Fruit fly (Drosophila melanogaster) whole organism, embryonic: ENCODE results near the gene nanos.

Experiments
- Awh ChIP-seq: fragments of 200-800 bp; sonication (Bioruptor generic); IDR thresholded peaks from 2 replicates; pipeline ENCODE4, ENCODE4 v1.3.6; 2022; ENCODE audit warnings: missing biosample characterization, missing genetic modification characterization
- Bgb ChIP-seq: fragments of 200-800 bp; sonication (Bioruptor generic); IDR thresholded peaks from 2 replicates; pipeline ENCODE4 v1.3.6; 2022; ENCODE audit warnings: missing biosample characterization, missing genetic modification characterization; ENCODE audit not compliant: partially characterized antibody
- C15 ChIP-seq: fragments of 200-800 bp; sonication (Bioruptor generic); IDR thresholded peaks from 3 replicates; pipeline ENCODE4 v1.3.6; 2022; ENCODE audit warnings: missing biosample characterization, missing genetic modification characterization
- CG11247 ChIP-seq: fragments of 200-800 bp; sonication (Bioruptor generic); IDR thresholded peaks from 2 replicates; pipeline ENCODE4 v1.3.6; 2022; ENCODE audit warnings: missing biosample characterization, missing genetic modification characterization
- CG1233 ChIP-seq: fragments of 200-800 bp; sonication (Bioruptor generic); optimal IDR thresholded peaks from 4 replicates; lab custom pipeline; 2018; ENCODE audit warnings: missing biosample characterization, mild to moderate bottlenecking, missing genetic modification characterization
- CG12769 ChIP-seq: fragments of 200-800 bp; sonication (Bioruptor generic); optimal IDR thresholded peaks from 2 replicates; lab custom pipeline; 2019; ENCODE audit warnings: missing biosample characterization, mild to moderate bottlenecking, missing genetic modification characterization, moderate library complexity
- CG13424 ChIP-seq: fragments of 200-800 bp; sonication (Bioruptor generic); optimal IDR thresholded peaks from 2 replicates; lab custom pipeline; 2019; ENCODE audit warnings: missing biosample characterization, mild to moderate bottlenecking, missing genetic modification characterization, moderate library complexity
- CG14014 ChIP-seq: fragments of 200-800 bp; sonication (Bioruptor generic); IDR thresholded peaks from 2 replicates; pipeline ENCODE4 v1.3.6; 2022; ENCODE audit warnings: missing biosample characterization, missing genetic modification characterization
- CG14050 ChIP-seq: fragments of 200-800 bp; sonication (Bioruptor generic); IDR thresholded peaks from 3 replicates; pipeline ENCODE4 v1.3.6; 2022; ENCODE audit warnings: missing biosample characterization, missing genetic modification characterization
- CG15514 ChIP-seq: fragments of 200-800 bp; sonication (Bioruptor generic); optimal IDR thresholded peaks from 3 replicates; lab custom pipeline; 2017; ENCODE audit warnings: missing biosample characterization, missing genetic modification characterization, mild to moderate bottlenecking, moderate library complexity, missing genetic modification reagents
- CG17385 ChIP-seq: fragments of 200-800 bp; sonication (Bioruptor generic); optimal IDR thresholded peaks from 3 replicates; lab custom pipeline; 2018; ENCODE audit warnings: missing biosample characterization, mild to moderate bottlenecking, missing genetic modification characterization
- CG1832 ChIP-seq: fragments of 200-800 bp; sonication (Bioruptor generic); optimal IDR thresholded peaks from 2 replicates; lab custom pipeline; 2017; ENCODE audit warnings: missing biosample characterization, mild to moderate bottlenecking, missing genetic modification characterization, inconsistent platforms
- CG18599 ChIP-seq: fragments of 200-800 bp; sonication (Bioruptor generic); optimal IDR thresholded peaks from 3 replicates; lab custom pipeline; 2017; ENCODE audit warnings: missing biosample characterization, missing genetic modification characterization, mild to moderate bottlenecking, moderate library complexity, missing genetic modification reagents
- CG2199 ChIP-seq: fragments of 200-800 bp; sonication (Bioruptor generic); IDR thresholded peaks from 3 replicates; pipeline ENCODE4 v1.3.6; 2022; ENCODE audit warnings: missing biosample characterization, missing genetic modification characterization
- CG31365 ChIP-seq: fragments of 200-800 bp; sonication (Bioruptor generic); optimal IDR thresholded peaks from 2 replicates; lab custom pipeline; 2018; ENCODE audit warnings: missing biosample characterization, mild to moderate bottlenecking, missing genetic modification characterization
- CG3163 ChIP-seq: fragments of 200-800 bp; sonication (Bioruptor generic); optimal IDR thresholded peaks from 3 replicates; lab custom pipeline; 2016; ENCODE audit warnings: missing biosample characterization, missing genetic modification characterization
- CG5245 ChIP-seq: fragments of 200-800 bp; sonication (Bioruptor generic); optimal IDR thresholded peaks from 3 replicates; lab custom pipeline; 2016; ENCODE audit warnings: missing biosample characterization, missing genetic modification characterization
- CG6813 ChIP-seq: fragments of 200-800 bp; sonication (Bioruptor generic); optimal IDR thresholded peaks from 2 replicates; lab custom pipeline; 2017; ENCODE audit warnings: missing biosample characterization, missing genetic modification characterization, mild to moderate bottlenecking, moderate library complexity, missing genetic modification reagents
- CG7271 ChIP-seq: fragments of 200-800 bp; sonication (Bioruptor generic); optimal IDR thresholded peaks from 2 replicates; lab custom pipeline; 2018; ENCODE audit warnings: missing biosample characterization, mild to moderate bottlenecking, missing genetic modification characterization, moderate library complexity
- CG9437 ChIP-seq: fragments of 200-800 bp; sonication (Bioruptor generic); optimal IDR thresholded peaks from 2 replicates; lab custom pipeline; 2018; ENCODE audit warnings: missing biosample characterization, mild to moderate bottlenecking, missing genetic modification characterization
- CG9609 ChIP-seq: fragments of 200-800 bp; sonication (Bioruptor generic); optimal IDR thresholded peaks from 3 replicates; lab custom pipeline; 2016; ENCODE audit warnings: missing biosample characterization, missing genetic modification characterization
- Doc3 ChIP-seq: fragments of 200-800 bp; sonication (Bioruptor generic); IDR thresholded peaks from 3 replicates; pipeline ENCODE4 v1.3.6; 2022; ENCODE audit warnings: missing biosample characterization, missing genetic modification characterization; ENCODE audit not compliant: partially characterized antibody
- Drgx ChIP-seq: fragments of 200-800 bp; sonication (Bioruptor generic); IDR thresholded peaks from 2 replicates; pipeline ENCODE4 v1.3.6; 2022; ENCODE audit warnings: missing biosample characterization, missing genetic modification characterization
- ERR ChIP-seq: fragments of 200-800 bp; sonication (Bioruptor generic); optimal IDR thresholded peaks from 2 replicates; lab custom pipeline; 2016; ENCODE audit warnings: missing biosample characterization, missing genetic modification characterization
- Eip74EF ChIP-seq, 2 experiments: fragments of 200-800 bp in 1 of 2; fragments of >200 bp in 1 of 2; sonication (Bioruptor generic) in 1 of 2; optimal IDR thresholded peaks; 2 replicates each; lab custom pipeline; 2017 to 2019; ENCODE audit warnings: missing biosample characterization in 2 of 2, missing genetic modification characterization in 2 of 2, mild to moderate bottlenecking in 1 of 2, moderate library complexity in 1 of 2
- Fer1 ChIP-seq: fragments of 200-800 bp; sonication (Bioruptor generic); optimal IDR thresholded peaks from 2 replicates; lab custom pipeline; 2017; ENCODE audit warnings: missing biosample characterization, mild to moderate bottlenecking, missing genetic modification characterization
- HmgD ChIP-seq: fragments of 200-800 bp; sonication (Bioruptor generic); optimal IDR thresholded peaks from 3 replicates; lab custom pipeline; 2016; ENCODE audit warnings: missing biosample characterization, missing genetic modification characterization
- MTF-1 ChIP-seq: fragments of 200-800 bp; sonication (Bioruptor generic); optimal IDR thresholded peaks from 2 replicates; lab custom pipeline; 2018; ENCODE audit warnings: missing biosample characterization, mild to moderate bottlenecking, missing genetic modification characterization, borderline replicate concordance
- Nf-YC ChIP-seq: fragments of 200-800 bp; optimal IDR thresholded peaks from 3 replicates; lab custom pipeline; 2019; ENCODE audit warnings: missing biosample characterization, mild to moderate bottlenecking, missing genetic modification characterization, moderate library complexity
- Opbp ChIP-seq: fragments of 200-800 bp; sonication (Bioruptor generic); IDR thresholded peaks from 3 replicates; pipeline ENCODE4 v1.3.6; 2022; ENCODE audit warnings: missing biosample characterization, missing genetic modification characterization; ENCODE audit not compliant: partially characterized antibody
- Scr ChIP-seq: fragments of 200-800 bp; sonication (Bioruptor generic); IDR thresholded peaks from 2 replicates; pipeline ENCODE4 v1.3.6; 2022; ENCODE audit warnings: missing biosample characterization, missing genetic modification characterization; ENCODE audit not compliant: partially characterized antibody
- ato ChIP-seq: fragments of 200-800 bp; sonication (Bioruptor generic); IDR thresholded peaks from 2 replicates; pipeline ENCODE4 v1.3.6; 2022; ENCODE audit warnings: missing biosample characterization, missing genetic modification characterization; ENCODE audit not compliant: partially characterized antibody
- bbx ChIP-seq: fragments of 200-800 bp; sonication (Bioruptor generic); IDR thresholded peaks from 2 replicates; pipeline ENCODE4 v1.3.6; 2022; ENCODE audit warnings: missing biosample characterization, missing genetic modification characterization; ENCODE audit not compliant: partially characterized antibody
- caup ChIP-seq: fragments of 200-800 bp; sonication (Bioruptor generic); optimal IDR thresholded peaks from 3 replicates; lab custom pipeline; 2017; ENCODE audit warnings: missing biosample characterization, mild to moderate bottlenecking, missing genetic modification characterization, moderate library complexity; ENCODE audit not compliant: severe bottlenecking
- ci ChIP-seq: fragments of 200-800 bp; sonication (Bioruptor generic); IDR thresholded peaks from 3 replicates; pipeline ENCODE4 v1.3.6; 2022; ENCODE audit warnings: missing biosample characterization, missing genetic modification characterization
- dmrt11E ChIP-seq: fragments of 200-800 bp; sonication (Bioruptor generic); optimal IDR thresholded peaks from 3 replicates; lab custom pipeline; 2018; ENCODE audit warnings: missing biosample characterization, mild to moderate bottlenecking, missing genetic modification characterization, moderate library complexity
- dpn ChIP-seq, 2 experiments: fragments of 200-800 bp; sonication (Bioruptor generic); optimal IDR thresholded peaks; 3 replicates each; lab custom pipeline; 2016; ENCODE audit warnings: missing biosample characterization in 2 of 2, missing genetic modification characterization in 2 of 2
- ewg ChIP-seq: fragments of 200-800 bp; sonication (Bioruptor generic); optimal IDR thresholded peaks from 3 replicates; lab custom pipeline; 2017; ENCODE audit warnings: mild to moderate bottlenecking, missing biosample characterization, missing genetic modification reagents, missing genetic modification characterization
- ftz-f1 ChIP-seq: fragments of 200-800 bp; sonication (Bioruptor generic); optimal IDR thresholded peaks from 2 replicates; lab custom pipeline; 2016; ENCODE audit warnings: missing biosample characterization, missing genetic modification characterization
- gsb-n ChIP-seq: fragments of 200-800 bp; sonication (Bioruptor generic); optimal IDR thresholded peaks from 3 replicates; lab custom pipeline; 2018; ENCODE audit warnings: missing biosample characterization, mild to moderate bottlenecking, missing genetic modification characterization
- ham ChIP-seq: fragments of 200-800 bp; sonication (Bioruptor generic); IDR thresholded peaks from 2 replicates; pipeline ENCODE4 v1.3.6; 2022; ENCODE audit warnings: missing biosample characterization, missing genetic modification characterization
- ind ChIP-seq: fragments of 200-800 bp; sonication (Bioruptor generic); optimal IDR thresholded peaks from 3 replicates; lab custom pipeline; 2016; ENCODE audit warnings: missing biosample characterization, missing genetic modification characterization
- luna ChIP-seq: fragments of 200-800 bp; sonication (Bioruptor generic); optimal IDR thresholded peaks from 2 replicates; lab custom pipeline; 2016; ENCODE audit warnings: missing biosample characterization, missing genetic modification characterization
- run ChIP-seq: fragments of 200-800 bp; sonication (Bioruptor generic); optimal IDR thresholded peaks from 3 replicates; lab custom pipeline; 2018; ENCODE audit warnings: missing biosample characterization, mild to moderate bottlenecking, missing genetic modification characterization
- sc ChIP-seq, 3 experiments: fragments of >200 bp in 2 of 3; fragments of 200-800 bp in 1 of 3; sonication (Bioruptor generic) in 1 of 3; optimal IDR thresholded peaks; 2 replicates in 2 of 3; 3 replicates in 1 of 3; lab custom pipeline; 2017; ENCODE audit warnings: mild to moderate bottlenecking in 1 of 3, missing biosample characterization in 1 of 3, missing genetic modification characterization in 1 of 3, missing genetic modification reagents in 1 of 3
- trem ChIP-seq: fragments of 200-800 bp; optimal IDR thresholded peaks from 3 replicates; lab custom pipeline; 2019; ENCODE audit warnings: missing biosample characterization, mild to moderate bottlenecking, missing genetic modification characterization, moderate library complexity

The nanos gene

DNA sequence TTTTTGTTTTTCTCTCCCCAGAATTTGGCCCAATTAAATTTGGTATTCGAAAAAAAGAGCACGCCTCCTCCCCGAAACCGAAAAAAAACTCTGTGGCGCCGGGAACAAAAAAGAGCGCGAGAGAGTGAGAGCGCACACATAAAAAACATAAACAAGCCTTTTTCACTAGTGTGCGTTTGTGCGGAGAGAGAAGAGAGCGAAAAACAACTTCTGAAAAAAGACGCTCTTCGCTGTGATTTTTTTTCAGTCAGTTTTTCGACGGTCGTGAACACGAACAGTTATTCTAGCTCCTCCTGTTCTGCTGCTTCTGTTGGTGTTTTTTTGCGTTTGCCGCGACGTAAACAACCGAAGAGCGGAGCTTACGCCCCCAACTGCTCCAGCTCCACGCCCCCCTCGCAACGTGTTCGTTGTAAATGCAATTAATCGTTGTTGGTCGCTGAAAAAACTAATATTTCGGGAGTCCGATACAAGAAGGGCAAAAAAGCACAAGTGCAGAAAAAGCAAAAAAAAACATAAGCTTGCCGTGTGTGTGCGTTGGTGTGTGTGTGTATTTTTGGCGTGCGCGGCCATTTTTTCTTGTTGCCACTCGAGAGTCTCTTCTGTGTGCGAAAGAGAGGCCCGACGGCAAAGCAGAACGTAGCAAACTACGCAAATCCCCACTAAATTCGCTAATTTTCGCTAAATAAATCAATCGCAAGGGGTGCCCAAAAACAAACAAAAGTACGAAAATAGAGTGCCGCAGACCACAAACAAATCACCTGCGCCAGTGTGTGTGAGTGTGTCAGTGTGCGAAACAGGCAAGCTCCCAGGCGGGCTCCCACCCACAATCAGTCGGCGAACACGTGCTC lies 7.2 kb downstream of the nanos start, which contains the start of gene sqz (continued):
- TF ChIP-seq Eip74EF (GFP tag; optimal IDR thresholded peaks at IDR 0.05; lab: Kevin White, UChicago), result peak in 1 of 2 experiments; percentile 17
- TF ChIP-seq CG15514 (GFP tag; lab: Kevin White, UChicago), result peak; percentile 30
- TF ChIP-seq C15 (GFP tag; lab: Robert Waterston, UW), result no peak
- peak; percentile 49 for TF ChIP-seq CG17385 (GFP tag; lab: Kevin White, UChicago)
- no peak for TF ChIP-seq CG7271
- TF ChIP-seq ftz-f1 (GFP tag; lab: Kevin White, UChicago), result no peak
- peak; percentile 21 for TF ChIP-seq gsb-n (tag; lab: Kevin White, UChicago)
- peak; percentile 57; the same call in 1 of the 2 replicates for TF ChIP-seq Awh
- TF ChIP-seq CG6813 (GFP tag; lab: Kevin White, UChicago), result peak; percentile 39
- TF ChIP-seq Nf-YC (tag; lab: Kevin White, UChicago), result peak; percentile 19
- TF ChIP-seq CG12769 (tag; lab: Kevin White, UChicago), result peak; percentile 59
- peak; percentile 45 for TF ChIP-seq Bgb (GFP tag; lab: Robert Waterston, UW)
- peak; percentile 27 for TF ChIP-seq CG1832 (GFP tag; lab: Kevin White, UChicago)
- no peak for TF ChIP-seq ato (GFP tag; lab: Robert Waterston, UW)
- peak; percentile 21 for TF ChIP-seq trem
- peak; percentile 49 for TF ChIP-seq ewg (GFP tag; lab: Kevin White, UChicago)
- peak; percentile 39 for TF ChIP-seq caup (GFP tag; lab: Kevin White, UChicago)
- TF ChIP-seq sc (optimal IDR thresholded peaks at IDR 0.05; lab: Kevin White, UChicago), result no peak
- TF ChIP-seq sc (GFP tag; optimal IDR thresholded peaks at IDR 0.05; lab: Kevin White, UChicago), result no peak
- TF ChIP-seq ci, result peak; percentile 84
- 0 out of 3 replicates have a peak, but pooled peaks have one; percentile 21 for TF ChIP-seq CG2199
- no peak for TF ChIP-seq ham (GFP tag; lab: Robert Waterston, UW)
- no peak for TF ChIP-seq ERR
- TF ChIP-seq dmrt11E (tag; lab: Kevin White, UChicago), result no peak
- peak; percentile 69 for TF ChIP-seq bbx (GFP tag; lab: Robert Waterston, UW)
- TF ChIP-seq ind (GFP tag; lab: Kevin White, UChicago), result no peak
- TF ChIP-seq CG18599, result peak; percentile 25
- TF ChIP-seq luna (GFP tag; lab: Kevin White, UChicago), result no peak
- no peak for TF ChIP-seq CG14050
- no peak for TF ChIP-seq CG13424 (tag; lab: Kevin White, UChicago)
- peak; percentile 6 for TF ChIP-seq run (tag; lab: Kevin White, UChicago)
- TF ChIP-seq CG9609 (GFP tag; lab: Kevin White, UChicago), result no peak
- peak; percentile 79 for TF ChIP-seq Drgx (GFP tag; lab: Robert Waterston, UW)
- TF ChIP-seq CG11247 (GFP tag; lab: Robert Waterston, UW), result no peak
- TF ChIP-seq Doc3 (GFP tag; lab: Robert Waterston, UW), result 0 out of 3 replicates have a peak, but pooled peaks have one; percentile 36
- peak; percentile 45 for TF ChIP-seq Fer1
- TF ChIP-seq Scr, result peak; percentile 38
- peak; percentile 38; the same call in 2 of the 3 replicates for TF ChIP-seq Opbp (GFP tag; lab: Robert Waterston, UW)
- TF ChIP-seq CG5245, result no peak
- peak; percentile 5; the same call in 1 of the 2 replicates for TF ChIP-seq CG14014 (GFP tag; lab: Robert Waterston, UW)
- peak; percentile 96 for TF ChIP-seq CG3163 (GFP tag; lab: Kevin White, UChicago)
- peak; percentile 15 for TF ChIP-seq HmgD (GFP tag; lab: Kevin White, UChicago)
- TF ChIP-seq MTF-1 (GFP tag; lab: Kevin White, UChicago), result peak; percentile 29
- peak; percentile 56 for TF ChIP-seq CG9437 (GFP tag; lab: Kevin White, UChicago)
- TF ChIP-seq dpn (GFP tag; optimal IDR thresholded peaks at IDR 0.05; lab: Kevin White, UChicago), result peak in 1 of 2 experiments; percentile 7
- TF ChIP-seq CG1233 (GFP tag; lab: Kevin White, UChicago), result peak; percentile 6
- no peak for TF ChIP-seq CG31365 (tag; lab: Kevin White, UChicago)
